Fruit fly (Drosophila melanogaster): ENCODE data around the gene CG8360.

The CG8360 gene

dm6 chr2L:8164219-8164618 lies 48.5 kb upstream of the CG8360 start (continued):
- TF ChIP-seq CG34422 (GFP tag; IDR thresholded peaks at IDR 0.05) = no peak; the same call in 2 of the 3 replicates
- peak; percentile 76 for TF ChIP-seq PHDP (tag; optimal IDR thresholded peaks at IDR 0.05)
- TF ChIP-seq abd-A (tag; optimal IDR thresholded peaks at IDR 0.05) = no peak
- TF ChIP-seq br (optimal IDR thresholded peaks at IDR 0.05) = no peak
- TF ChIP-seq HLH54F (GFP tag; optimal IDR thresholded peaks at IDR 0.05) = no peak
- TF ChIP-seq gro (GFP tag; optimal IDR thresholded peaks at IDR 0.05) = no peak
- TF ChIP-seq Dip3 (GFP tag; optimal IDR thresholded peaks at IDR 0.05) = no peak
- TF ChIP-seq ftz-f1 (GFP tag; optimal IDR thresholded peaks at IDR 0.05) = no peak
- peak; percentile 69; the same call in 2 of the 3 replicates for TF ChIP-seq CG17361 (GFP tag; IDR thresholded peaks at IDR 0.05)
- TF ChIP-seq CTCF (GFP tag; optimal IDR thresholded peaks at IDR 0.05) = peak; percentile 40
- peak; percentile 50 for TF ChIP-seq sima (GFP tag; optimal IDR thresholded peaks at IDR 0.05)
- TF ChIP-seq so (GFP tag; IDR thresholded peaks at IDR 0.05) = peak; percentile 79; the same call in 2 of the 3 replicates
- peak; percentile 66 for TF ChIP-seq tup (GFP tag; optimal IDR thresholded peaks at IDR 0.05)
- TF ChIP-seq CG3838 (GFP tag; optimal IDR thresholded peaks at IDR 0.05) = peak; percentile 71
- peak; percentile 1 for TF ChIP-seq CG13624 (GFP tag; optimal IDR thresholded peaks at IDR 0.05)
- TF ChIP-seq ci (GFP tag; IDR thresholded peaks at IDR 0.05) = peak; percentile 93
- TF ChIP-seq sim (GFP tag; IDR thresholded peaks at IDR 0.05) = peak; percentile 73
- TF ChIP-seq CG7357 (GFP tag; IDR thresholded peaks at IDR 0.05) = no peak
- peak; percentile 91 for TF ChIP-seq wek (GFP tag; optimal IDR thresholded peaks at IDR 0.05)
- TF ChIP-seq ATbp (GFP tag; optimal IDR thresholded peaks at IDR 0.05) = peak; percentile 98
- peak; percentile 93 for TF ChIP-seq CG6813 (GFP tag; optimal IDR thresholded peaks at IDR 0.05)
- TF ChIP-seq CG15073 (GFP tag; optimal IDR thresholded peaks at IDR 0.05) = no peak
- TF ChIP-seq CG11560 (tag; IDR thresholded peaks at IDR 0.05) = no peak
- peak; percentile 48 for TF ChIP-seq grau (tag; optimal IDR thresholded peaks at IDR 0.05)
- peak; percentile 73 for TF ChIP-seq dmrt99B (tag; optimal IDR thresholded peaks at IDR 0.05)
- TF ChIP-seq fd64A (GFP tag; optimal IDR thresholded peaks at IDR 0.05) = peak; percentile 92
- TF ChIP-seq ac (GFP tag; optimal IDR thresholded peaks at IDR 0.05) = peak; percentile 85
- TF ChIP-seq ERR (GFP tag; optimal IDR thresholded peaks at IDR 0.05) = peak; percentile 7
- no peak for TF ChIP-seq vnd (GFP tag; IDR thresholded peaks at IDR 0.05; ENCODE audit: partially characterized antibody)
- peak; percentile 53 for TF ChIP-seq CG3281 (GFP tag; optimal IDR thresholded peaks at IDR 0.05)
- TF ChIP-seq CG32772 (GFP tag; IDR thresholded peaks at IDR 0.05) = no peak
- no peak for TF ChIP-seq Lpt (GFP tag; optimal IDR thresholded peaks at IDR 0.05)
- peak; percentile 80 for TF ChIP-seq Spps (tag; optimal IDR thresholded peaks at IDR 0.05)
- TF ChIP-seq CG11247 (GFP tag; IDR thresholded peaks at IDR 0.05) = peak; percentile 59
- TF ChIP-seq CG10543 (GFP tag; optimal IDR thresholded peaks at IDR 0.05) = peak; percentile 61
- no peak for TF ChIP-seq Hand (GFP tag; optimal IDR thresholded peaks at IDR 0.05)
- TF ChIP-seq nerfin-2 (GFP tag; IDR thresholded peaks at IDR 0.05; ENCODE audit: partially characterized antibody) = no peak
- TF ChIP-seq insv (GFP tag; optimal IDR thresholded peaks at IDR 0.05) = peak in 1 of 2 experiments; percentile 47
- no peak for TF ChIP-seq CG11085 (GFP tag; IDR thresholded peaks at IDR 0.05)
- TF ChIP-seq gem (tag; optimal IDR thresholded peaks at IDR 0.05) = peak; percentile 85
- TF ChIP-seq CG9817 (tag; optimal IDR thresholded peaks at IDR 0.05) = peak; percentile 34
- peak; percentile 76 for TF ChIP-seq CG12299 (tag; optimal IDR thresholded peaks at IDR 0.05)
- TF ChIP-seq Blimp-1 (GFP tag; optimal IDR thresholded peaks at IDR 0.05) = peak; percentile 88
- TF ChIP-seq CG4820 (GFP tag; optimal IDR thresholded peaks at IDR 0.05) = peak; percentile 71
- TF ChIP-seq CG14667 (GFP tag; IDR thresholded peaks at IDR 0.05) = no peak
- no peak for TF ChIP-seq Ptx1 (GFP tag; IDR thresholded peaks at IDR 0.05)
- TF ChIP-seq CG30431 (GFP tag; optimal IDR thresholded peaks at IDR 0.05) = peak; percentile 70
- peak; percentile 71; the same call in 1 of the 2 replicates for TF ChIP-seq CG5953 (GFP tag; IDR thresholded peaks at IDR 0.05)
- peak; percentile 57 for TF ChIP-seq pnt (GFP tag; optimal IDR thresholded peaks at IDR 0.05)
- TF ChIP-seq CG10267 (tag; optimal IDR thresholded peaks at IDR 0.05) = peak; percentile 54
- peak; percentile 53 for TF ChIP-seq slp2 (GFP tag; optimal IDR thresholded peaks at IDR 0.05)
- TF ChIP-seq Antp (GFP tag; optimal IDR thresholded peaks at IDR 0.05) = peak; percentile 15
